Worm (Caenorhabditis elegans): ENCODE data around the gene clh-6.

DNA sequence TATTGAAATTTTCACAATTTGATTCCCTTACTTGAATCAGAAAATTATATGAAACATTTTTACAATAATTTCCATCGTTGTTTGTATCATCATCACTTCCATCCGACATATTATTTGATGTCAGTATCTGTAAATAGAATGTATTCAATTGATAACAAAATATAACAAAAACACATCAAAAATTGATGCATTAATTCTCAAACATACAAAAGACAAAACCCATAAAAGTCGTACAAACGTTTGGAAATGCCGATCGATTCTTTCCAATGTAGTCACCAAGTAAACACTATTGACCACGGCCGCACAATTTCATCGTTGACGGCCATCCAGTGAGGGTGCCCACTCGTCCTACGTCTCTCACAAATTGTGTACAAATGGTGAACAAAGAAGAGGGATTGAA, 49.9 kb downstream of the clh-6 start, which contains the start of gene add-2:
- TF ChIP-seq B0019.2 (GFP tag; conservative IDR thresholded peaks at IDR 0.05) (no peak), F10E7.11 (tag; optimal IDR thresholded peaks at IDR 0.05) (no peak), snpc-3.4 (tag; optimal IDR thresholded peaks at IDR 0.05) (no peak), B0336.3 (GFP tag; IDR thresholded peaks at IDR 0.05) (no peak), nhr-90 (tag; optimal IDR thresholded peaks at IDR 0.05) (no peak), snpc-4 (GFP tag; optimal IDR thresholded peaks at IDR 0.05) (no peak), snpc-4 (tag; optimal IDR thresholded peaks at IDR 0.05) (no peak)

Data from whole organism, young adult.